Fruit fly (Drosophila melanogaster) whole organism, wandering third instar larva: ENCODE measurements around the gene CG13837.

Source experiments
- Abd-B ChIP-seq: fragments of >200 bp; optimal IDR thresholded peaks from 2 replicates; lab custom pipeline; 2017; ENCODE audit warnings: missing biosample characterization, missing genetic modification characterization
- CG9705 ChIP-seq: fragments of 200-800 bp; sonication (Bioruptor generic); optimal IDR thresholded peaks from 2 replicates; lab custom pipeline; 2018; ENCODE audit warnings: missing biosample characterization, mild to moderate bottlenecking, missing genetic modification characterization
- CrebA ChIP-seq: fragments of 200-800 bp; sonication (Bioruptor generic); optimal IDR thresholded peaks from 2 replicates; lab custom pipeline; 2016; ENCODE audit warnings: missing biosample characterization, mild to moderate bottlenecking, missing genetic modification characterization, borderline replicate concordance
- Dif ChIP-seq: fragments of 200-275, 200-300 bp; sonication (Bioruptor generic); optimal IDR thresholded peaks from 2 replicates; lab custom pipeline; 2018; ENCODE audit warnings: missing biosample characterization, missing genetic modification characterization; ENCODE audit not compliant: partially characterized antibody
- GATAd ChIP-seq: sonication (Bioruptor generic); optimal IDR thresholded peaks from 2 replicates; lab custom pipeline; 2016; ENCODE audit warnings: missing biosample characterization, missing genetic modification characterization
- HLH106 ChIP-seq: fragments of 200-800 bp; optimal IDR thresholded peaks from 3 replicates; lab custom pipeline; 2019; ENCODE audit warnings: missing biosample characterization, mild to moderate bottlenecking, missing genetic modification characterization, moderate library complexity
- Hr78 ChIP-seq: fragments of >200 bp; optimal IDR thresholded peaks from 2 replicates; lab custom pipeline; 2017; ENCODE audit warnings: missing biosample characterization, missing genetic modification characterization
- Hr83 ChIP-seq: fragments of 200-300 bp; sonication (Bioruptor generic); optimal IDR thresholded peaks from 2 replicates; lab custom pipeline; 2016; ENCODE audit warnings: missing biosample characterization, mild to moderate bottlenecking, missing genetic modification characterization, moderate library complexity; ENCODE audit not compliant: poor library complexity, severe bottlenecking
- Mio ChIP-seq: sonication (Bioruptor generic); optimal IDR thresholded peaks from 2 replicates; lab custom pipeline; 2016; ENCODE audit warnings: missing biosample characterization, missing genetic modification characterization
- Myc ChIP-seq: fragments of >200 bp; optimal IDR thresholded peaks from 2 replicates; lab custom pipeline; 2017
- N ChIP-seq: fragments of >200 bp; optimal IDR thresholded peaks from 2 replicates; lab custom pipeline; 2018; ENCODE audit warnings: missing biosample characterization, missing external identifiers, missing genetic modification characterization
- OdsH ChIP-seq: fragments of 200-800 bp; sonication (Bioruptor generic); optimal IDR thresholded peaks from 2 replicates; lab custom pipeline; 2016; ENCODE audit warnings: missing biosample characterization, mild to moderate bottlenecking, missing genetic modification characterization
- Sp1 ChIP-seq: fragments of 200-800 bp; sonication (Bioruptor generic); optimal IDR thresholded peaks from 3 replicates; lab custom pipeline; 2019; ENCODE audit warnings: missing biosample characterization, mild to moderate bottlenecking, missing genetic modification characterization, moderate library complexity
- Vsx2 ChIP-seq: fragments of 200-300, 225-300 bp; sonication (Bioruptor generic); optimal IDR thresholded peaks from 2 replicates; lab custom pipeline; 2018; ENCODE audit warnings: missing biosample characterization, missing genetic modification characterization; ENCODE audit not compliant: partially characterized antibody
- brk ChIP-seq: fragments of 200-800 bp; sonication (Bioruptor generic); optimal IDR thresholded peaks from 2 replicates; lab custom pipeline; 2016; ENCODE audit warnings: missing biosample characterization, mild to moderate bottlenecking, missing genetic modification characterization
- dl ChIP-seq, 2 experiments: fragments of 175-275, 200-275 bp in 1 of 2; fragments of 200-275 bp in 1 of 2; sonication (Bioruptor generic); optimal IDR thresholded peaks; lab custom pipeline; 2018; ENCODE audit warnings: mild to moderate bottlenecking in 2 of 2, missing biosample characterization in 2 of 2, missing genetic modification characterization in 2 of 2, moderate library complexity in 2 of 2; ENCODE audit not compliant: partially characterized antibody in 2 of 2, insufficient read depth in 1 of 2
- dmrt93B ChIP-seq: fragments of 200-800 bp; sonication (Bioruptor generic); optimal IDR thresholded peaks from 2 replicates; lab custom pipeline; 2018; ENCODE audit warnings: missing biosample characterization, mild to moderate bottlenecking, missing genetic modification characterization
- dsf ChIP-seq: sonication (Bioruptor generic); optimal IDR thresholded peaks from 2 replicates; lab custom pipeline; 2016; ENCODE audit warnings: missing biosample characterization, missing genetic modification characterization, borderline replicate concordance
- fru ChIP-seq: fragments of 200-800 bp; sonication (Bioruptor generic); optimal IDR thresholded peaks from 3 replicates; lab custom pipeline; 2016; ENCODE audit warnings: missing biosample characterization, mild to moderate bottlenecking, missing genetic modification characterization
- h ChIP-seq: fragments of 200-800 bp; sonication (Bioruptor generic); optimal IDR thresholded peaks from 3 replicates; lab custom pipeline; 2016; ENCODE audit warnings: missing biosample characterization, mild to moderate bottlenecking, missing genetic modification characterization
- jim ChIP-seq: fragments of 175-275, 200-325 bp; sonication (Bioruptor generic); optimal IDR thresholded peaks from 2 replicates; lab custom pipeline; 2016; ENCODE audit warnings: missing biosample characterization, mild to moderate bottlenecking, missing genetic modification characterization
- lola ChIP-seq: fragments of >200 bp; optimal IDR thresholded peaks from 2 replicates; lab custom pipeline; 2017; ENCODE audit warnings: missing biosample characterization, missing genetic modification characterization
- pan ChIP-seq: fragments of >200 bp; optimal IDR thresholded peaks from 2 replicates; lab custom pipeline; 2017
- psq ChIP-seq: fragments of 200-800 bp; sonication (Bioruptor generic); optimal IDR thresholded peaks from 3 replicates; lab custom pipeline; 2017; ENCODE audit warnings: missing biosample characterization, mild to moderate bottlenecking, missing genetic modification characterization, moderate library complexity
- sage ChIP-seq: fragments of 200-800 bp; sonication (Bioruptor generic); optimal IDR thresholded peaks from 2 replicates; lab custom pipeline; 2016; ENCODE audit warnings: missing biosample characterization, mild to moderate bottlenecking, missing genetic modification characterization
- sv ChIP-seq: fragments of 200-800 bp; sonication (Bioruptor generic); optimal IDR thresholded peaks from 3 replicates; lab custom pipeline; 2016; ENCODE audit warnings: missing biosample characterization, missing genetic modification characterization
- tai ChIP-seq: sonication (Bioruptor generic); optimal IDR thresholded peaks from 2 replicates; lab custom pipeline; 2016; ENCODE audit warnings: missing biosample characterization, missing genetic modification characterization
- usp ChIP-seq: fragments of >200 bp; optimal IDR thresholded peaks from 2 replicates; lab custom pipeline; 2017; ENCODE audit warnings: missing biosample characterization, missing genetic modification characterization
- woc ChIP-seq: sonication (Bioruptor generic); optimal IDR thresholded peaks from 2 replicates; lab custom pipeline; 2016; ENCODE audit warnings: missing biosample characterization, mild to moderate bottlenecking, missing genetic modification characterization

CG13837 gene

dm6 chr3R:23043690-23044089, at the start of gene CG13837:
TSS of gene CG13837 (plus strand) at chr3R:23043990.
- TF ChIP-seq pan (lab: Kevin White, UChicago), result no peak
- no peak for TF ChIP-seq Sp1 (GFP tag; lab: Kevin White, UChicago)
- TF ChIP-seq jim (GFP tag; lab: Kevin White, UChicago), result no peak
- TF ChIP-seq Mio (GFP tag; lab: Kevin White, UChicago), result no peak
- TF ChIP-seq Myc (lab: Kevin White, UChicago), result no peak
- no peak for TF ChIP-seq Vsx2 (GFP tag; lab: Kevin White, UChicago)
- no peak for TF ChIP-seq woc (GFP tag; lab: Kevin White, UChicago)
- no peak for TF ChIP-seq CG9705
- TF ChIP-seq dl (GFP tag; optimal IDR thresholded peaks at IDR 0.05; lab: Kevin White, UChicago; ENCODE audit: insufficient read depth in 1 of 2, partially characterized antibody in 2 of 2), result no peak
- TF ChIP-seq CrebA (GFP tag; lab: Kevin White, UChicago), result no peak
- TF ChIP-seq tai (GFP tag; lab: Kevin White, UChicago), result no peak
- no peak for TF ChIP-seq sage (GFP tag; lab: Kevin White, UChicago)
- no peak for TF ChIP-seq GATAd
- TF ChIP-seq lola (GFP tag; lab: Kevin White, UChicago), result no peak
- TF ChIP-seq dmrt93B (GFP tag; lab: Kevin White, UChicago), result no peak
- TF ChIP-seq dsf (GFP tag; lab: Kevin White, UChicago), result no peak
- no peak for TF ChIP-seq OdsH (GFP tag; lab: Kevin White, UChicago)
- TF ChIP-seq, all 38 proteins: peak for 0

- TF ChIP-seq OdsH (GFP tag; lab: Kevin White, UChicago) (no peak), usp (no peak), tai (GFP tag; lab: Kevin White, UChicago) (no peak), Dif (GFP tag; lab: Kevin White, UChicago) (no peak), psq (GFP tag; lab: Kevin White, UChicago) (no peak)
Measured at dm6 chr3R:22997912-22998622, 45.7 kb upstream of the CG13837 start, which contains the start of gene Nha2. TSS of gene Nha2 (minus strand) at chr3R:22998528.

- TF ChIP-seq brk (GFP tag; lab: Kevin White, UChicago) (no peak), Hr83 (GFP tag; lab: Kevin White, UChicago) (no peak), dl (GFP tag; optimal IDR thresholded peaks at IDR 0.05; lab: Kevin White, UChicago; ENCODE audit: insufficient read depth in 1 of 2, partially characterized antibody in 2 of 2) (no peak), Dif (GFP tag; lab: Kevin White, UChicago) (no peak)
- TF ChIP-seq, all 38 proteins: peak for 0
Measured at dm6 chr3R:22998623-22999179, 45.1 kb upstream of the CG13837 start.

dm6 chr3R:23004161-23004560, 39.6 kb upstream of the CG13837 start:
- TF ChIP-seq Sp1 (GFP tag; lab: Kevin White, UChicago) (no peak), N (GFP tag; lab: Kevin White, UChicago) (peak; percentile 54), Abd-B (GFP tag; lab: Kevin White, UChicago) (no peak), h (GFP tag; lab: Kevin White, UChicago) (no peak), CG9705 (no peak), Hr78 (GFP tag; lab: Kevin White, UChicago) (no peak), sage (GFP tag; lab: Kevin White, UChicago) (no peak), HLH106 (no peak), woc (GFP tag; lab: Kevin White, UChicago) (no peak), Vsx2 (GFP tag; lab: Kevin White, UChicago) (no peak), psq (GFP tag; lab: Kevin White, UChicago) (no peak), Mio (GFP tag; lab: Kevin White, UChicago) (no peak), Myc (lab: Kevin White, UChicago) (peak; percentile 18), tai (GFP tag; lab: Kevin White, UChicago) (no peak), sv (GFP tag; lab: Kevin White, UChicago) (no peak), Hr83 (GFP tag; lab: Kevin White, UChicago) (no peak), fru (GFP tag; lab: Kevin White, UChicago) (no peak), CrebA (GFP tag; lab: Kevin White, UChicago) (no peak)
